Fruit fly (Drosophila melanogaster) whole organism, prepupa: Measurements from ENCODE around the gene zfh1.

Experiments used
- Blimp-1 ChIP-seq: fragments of 200-800 bp; sonication (Bioruptor generic); optimal IDR thresholded peaks from 3 replicates; lab custom pipeline; 2017; ENCODE audit warnings: missing biosample characterization, missing genetic modification characterization, mild to moderate bottlenecking, moderate library complexity, missing genetic modification reagents
- CG10631 ChIP-seq: fragments of 200-800 bp; sonication (Bioruptor generic); optimal IDR thresholded peaks from 2 replicates; lab custom pipeline; 2016; ENCODE audit warnings: missing biosample characterization, missing genetic modification characterization
- CG11294 ChIP-seq: fragments of 200-800 bp; sonication (Bioruptor generic); IDR thresholded peaks from 2 replicates; pipeline ENCODE4 v1.3.6; 2022; ENCODE audit warnings: missing biosample characterization, missing genetic modification characterization
- CG11902 ChIP-seq: fragments of 200-800 bp; sonication (Bioruptor generic); optimal IDR thresholded peaks from 3 replicates; lab custom pipeline; 2016; ENCODE audit warnings: missing biosample characterization, missing genetic modification characterization
- CG15336 ChIP-seq: fragments of 200-800 bp; sonication (Bioruptor generic); IDR thresholded peaks from 2 replicates; pipeline ENCODE4 v1.3.6; 2022; ENCODE audit warnings: missing biosample characterization, missing genetic modification characterization
- CG1621 ChIP-seq: fragments of 200-800 bp; sonication (Bioruptor generic); optimal IDR thresholded peaks from 3 replicates; lab custom pipeline; 2018; ENCODE audit warnings: missing biosample characterization, mild to moderate bottlenecking, missing genetic modification characterization
- CG16779 ChIP-seq: fragments of 200-800 bp; sonication (Bioruptor generic); optimal IDR thresholded peaks from 3 replicates; lab custom pipeline; 2017; ENCODE audit warnings: missing biosample characterization, mild to moderate bottlenecking, missing genetic modification characterization
- CG3032 ChIP-seq: fragments of 200-800 bp; optimal IDR thresholded peaks from 2 replicates; lab custom pipeline; 2019; ENCODE audit warnings: missing biosample characterization, mild to moderate bottlenecking, missing genetic modification characterization, moderate library complexity
- CG31627 ChIP-seq: fragments of 200-800 bp; sonication (Bioruptor generic); optimal IDR thresholded peaks from 3 replicates; lab custom pipeline; 2016; ENCODE audit warnings: missing biosample characterization, missing genetic modification characterization
- CG32006 ChIP-seq: fragments of 200-800 bp; sonication (Bioruptor generic); optimal IDR thresholded peaks from 3 replicates; lab custom pipeline; 2017; ENCODE audit warnings: missing biosample characterization, mild to moderate bottlenecking, missing genetic modification characterization
- CG34406 ChIP-seq: fragments of 200-800 bp; sonication (Bioruptor generic); optimal IDR thresholded peaks from 3 replicates; lab custom pipeline; 2016; ENCODE audit warnings: missing biosample characterization, missing genetic modification characterization
- CG3919 ChIP-seq: fragments of 200-800 bp; sonication (Bioruptor generic); optimal IDR thresholded peaks from 3 replicates; lab custom pipeline; 2016; ENCODE audit warnings: missing biosample characterization, missing genetic modification characterization
- CG6163 ChIP-seq: fragments of 200-800 bp; sonication (Bioruptor generic); IDR thresholded peaks from 3 replicates; pipeline ENCODE4 v1.3.6; 2022; ENCODE audit warnings: missing biosample characterization, missing genetic modification characterization
- CG6276 ChIP-seq: fragments of 200-800 bp; sonication (Bioruptor generic); optimal IDR thresholded peaks from 2 replicates; lab custom pipeline; 2017; ENCODE audit warnings: missing biosample characterization, mild to moderate bottlenecking, missing genetic modification characterization
- CG6792 ChIP-seq: fragments of 200-800 bp; sonication (Bioruptor generic); optimal IDR thresholded peaks from 3 replicates; lab custom pipeline; 2016; ENCODE audit warnings: missing biosample characterization, missing genetic modification characterization
- CG6808 ChIP-seq: fragments of 200-800 bp; sonication (Bioruptor generic); optimal IDR thresholded peaks from 3 replicates; lab custom pipeline; 2017; ENCODE audit warnings: missing biosample characterization, missing genetic modification characterization, mild to moderate bottlenecking, moderate library complexity, missing genetic modification reagents
- CG6854 ChIP-seq: fragments of 200-800 bp; sonication (Bioruptor generic); optimal IDR thresholded peaks from 2 replicates; lab custom pipeline; 2017; ENCODE audit warnings: missing biosample characterization, mild to moderate bottlenecking, missing genetic modification characterization
- CG8119 ChIP-seq: fragments of 200-800 bp; sonication (Bioruptor generic); IDR thresholded peaks from 3 replicates; pipeline ENCODE4 v1.3.6; 2022; ENCODE audit warnings: missing biosample characterization, missing genetic modification characterization
- CG8632 ChIP-seq: fragments of 200-800 bp; sonication (Bioruptor generic); optimal IDR thresholded peaks from 3 replicates; lab custom pipeline; 2016; ENCODE audit warnings: missing biosample characterization, missing genetic modification characterization
- Eip75B ChIP-seq: fragments of 200-800 bp; sonication (Bioruptor generic); optimal IDR thresholded peaks from 3 replicates; lab custom pipeline; 2016; ENCODE audit warnings: missing biosample characterization, missing genetic modification characterization
- Eip78C ChIP-seq: fragments of 200-800 bp; sonication (Bioruptor generic); peaks from one replicate; lab custom pipeline; 2016; ENCODE audit warnings: missing biosample characterization, missing genetic modification characterization
- Eip93F ChIP-seq: fragments of 200-800 bp; sonication (Bioruptor generic); optimal IDR thresholded peaks from 2 replicates; lab custom pipeline; 2016; ENCODE audit warnings: missing biosample characterization, mild to moderate bottlenecking, missing genetic modification characterization
- Ets21C ChIP-seq: fragments of 200-800 bp; sonication (Bioruptor generic); optimal IDR thresholded peaks from 3 replicates; lab custom pipeline; 2016; ENCODE audit warnings: missing biosample characterization, missing genetic modification characterization
- Ets96B ChIP-seq: fragments of 200-800 bp; optimal IDR thresholded peaks from 2 replicates; lab custom pipeline; 2019; ENCODE audit warnings: missing biosample characterization, mild to moderate bottlenecking, missing genetic modification characterization, moderate library complexity
- Gug ChIP-seq: fragments of 200-800 bp; sonication (Bioruptor generic); IDR thresholded peaks from 2 replicates; pipeline ENCODE4 v1.3.6; 2022; ENCODE audit warnings: missing biosample characterization, missing genetic modification characterization
- Hr4 ChIP-seq: fragments of 200-800 bp; sonication (Bioruptor generic); optimal IDR thresholded peaks from 3 replicates; lab custom pipeline; 2016; ENCODE audit warnings: missing biosample characterization, missing genetic modification characterization
- Lpt ChIP-seq: fragments of 200-800 bp; sonication (Bioruptor generic); optimal IDR thresholded peaks from 3 replicates; lab custom pipeline; 2016; ENCODE audit warnings: missing biosample characterization, missing genetic modification characterization
- Met ChIP-seq: fragments of 200-800 bp; sonication (Bioruptor generic); optimal IDR thresholded peaks from 3 replicates; lab custom pipeline; 2016; ENCODE audit warnings: missing biosample characterization, missing genetic modification characterization
- Sox14 ChIP-seq: fragments of 200-800 bp; sonication (Bioruptor generic); optimal IDR thresholded peaks from 3 replicates; lab custom pipeline; 2016; ENCODE audit warnings: missing biosample characterization, missing genetic modification characterization
- achi ChIP-seq: fragments of 200-800 bp; sonication (Bioruptor generic); optimal IDR thresholded peaks from 3 replicates; lab custom pipeline; 2016; ENCODE audit warnings: missing biosample characterization, missing genetic modification characterization
- acj6 ChIP-seq: fragments of 200-800 bp; sonication (Bioruptor generic); optimal IDR thresholded peaks from 3 replicates; lab custom pipeline; 2016; ENCODE audit warnings: missing biosample characterization, missing genetic modification characterization
- cyc ChIP-seq: fragments of 200-800 bp; sonication (Bioruptor generic); optimal IDR thresholded peaks from 3 replicates; lab custom pipeline; 2016; ENCODE audit warnings: missing biosample characterization, missing genetic modification characterization
- dac ChIP-seq: fragments of 200-800 bp; sonication (Bioruptor generic); optimal IDR thresholded peaks from 2 replicates; lab custom pipeline; 2017; ENCODE audit warnings: missing biosample characterization, mild to moderate bottlenecking, missing genetic modification characterization
- dsx ChIP-seq: fragments of 200-800 bp; optimal IDR thresholded peaks from 3 replicates; lab custom pipeline; 2019; ENCODE audit warnings: missing biosample characterization, mild to moderate bottlenecking, missing genetic modification characterization, moderate library complexity; ENCODE audit not compliant: poor library complexity, severe bottlenecking
- eg ChIP-seq: fragments of 200-800 bp; sonication (Bioruptor generic); IDR thresholded peaks from 3 replicates; pipeline ENCODE4 v1.3.6; 2022; ENCODE audit warnings: missing biosample characterization, missing genetic modification characterization
- esn ChIP-seq: fragments of 200-800 bp; sonication (Bioruptor generic); optimal IDR thresholded peaks from 2 replicates; lab custom pipeline; 2016; ENCODE audit warnings: missing biosample characterization, mild to moderate bottlenecking, missing genetic modification characterization, moderate library complexity
- fd59A ChIP-seq: fragments of 200-800 bp; sonication (Bioruptor generic); optimal IDR thresholded peaks from 2 replicates; lab custom pipeline; 2017; ENCODE audit warnings: missing biosample characterization, mild to moderate bottlenecking, missing genetic modification characterization, missing genetic modification reagents
- fd85E ChIP-seq: fragments of 200-800 bp; sonication (Bioruptor generic); optimal IDR thresholded peaks from 3 replicates; lab custom pipeline; 2016; ENCODE audit warnings: missing biosample characterization, missing genetic modification characterization
- net ChIP-seq: fragments of 200-800 bp; sonication (Bioruptor generic); optimal IDR thresholded peaks from 3 replicates; lab custom pipeline; 2016; ENCODE audit warnings: missing biosample characterization, missing genetic modification characterization
- pdm3 ChIP-seq: fragments of 200-800 bp; sonication (Bioruptor generic); optimal IDR thresholded peaks from 3 replicates; lab custom pipeline; 2016; ENCODE audit warnings: missing biosample characterization, missing genetic modification characterization
- salr ChIP-seq, 2 experiments: fragments of 200-800 bp; sonication (Bioruptor generic); optimal IDR thresholded peaks; 3 replicates each; lab custom pipeline; 2016 to 2018; ENCODE audit warnings: missing biosample characterization in 2 of 2, missing genetic modification characterization in 2 of 2, mild to moderate bottlenecking in 1 of 2
- spab ChIP-seq: fragments of 200-800 bp; sonication (Bioruptor generic); optimal IDR thresholded peaks from 2 replicates; lab custom pipeline; 2017; ENCODE audit warnings: missing biosample characterization, mild to moderate bottlenecking, missing genetic modification characterization, missing genetic modification reagents
- ss ChIP-seq, 2 experiments: fragments of 200-800 bp; sonication (Bioruptor generic); optimal IDR thresholded peaks; 2 replicates in 1 of 2; 3 replicates in 1 of 2; lab custom pipeline; 2017 to 2018; ENCODE audit warnings: mild to moderate bottlenecking in 2 of 2, missing biosample characterization in 2 of 2, missing genetic modification characterization in 2 of 2, moderate library complexity in 1 of 2
- svp ChIP-seq: fragments of 200-800 bp; sonication (Bioruptor generic); peaks from one replicate; lab custom pipeline; 2016; ENCODE audit warnings: missing biosample characterization, missing genetic modification characterization

Gene zfh1

DNA sequence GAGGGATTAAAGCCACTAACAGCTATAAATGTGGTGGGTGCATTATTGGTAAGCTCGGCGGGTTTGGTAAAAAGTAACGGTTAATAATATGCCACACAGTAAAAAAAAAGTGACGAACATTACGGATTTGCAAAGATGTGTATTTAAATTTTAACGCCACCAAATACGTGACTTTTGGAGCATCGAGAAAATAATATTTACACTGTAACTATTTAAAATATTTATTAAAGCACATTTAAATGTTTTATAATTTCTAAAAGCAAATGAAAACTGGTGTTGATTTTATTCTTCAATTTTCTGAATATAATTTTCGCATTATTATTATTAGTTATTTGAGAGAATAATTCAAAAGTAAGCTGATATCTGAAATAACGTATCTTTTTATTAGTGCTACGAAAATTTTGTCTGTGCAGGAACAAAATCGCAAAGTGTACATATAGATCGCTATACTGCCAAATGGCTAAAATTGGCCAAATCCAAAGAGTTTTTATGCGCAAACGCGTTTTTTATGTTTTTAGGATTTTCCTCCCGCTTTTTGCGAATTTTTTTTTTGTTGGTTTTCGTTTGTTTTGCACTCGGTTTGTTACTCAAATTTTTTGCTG, 62.8 kb downstream of the zfh1 start (continued):
- TF ChIP-seq fd59A (no peak), eg (0 out of 3 replicates have a peak, but pooled peaks have one; percentile 45), dsx (GFP tag; lab: Kevin White, UChicago) (no peak), Sox14 (GFP tag; lab: Kevin White, UChicago) (no peak), spab (GFP tag; lab: Kevin White, UChicago) (no peak), CG6276 (GFP tag; lab: Kevin White, UChicago) (peak; percentile 15), dac (no peak), CG6792 (GFP tag; lab: Kevin White, UChicago) (no peak), CG3919 (no peak), CG11902 (no peak), Eip93F (GFP tag; lab: Kevin White, UChicago) (no peak), Lpt (no peak), CG31627 (GFP tag; lab: Kevin White, UChicago) (no peak), CG3032 (no peak), CG8632 (GFP tag; lab: Kevin White, UChicago) (no peak), CG6854 (GFP tag; lab: Kevin White, UChicago) (no peak), Blimp-1 (GFP tag; lab: Kevin White, UChicago) (no peak), CG10631 (GFP tag; lab: Kevin White, UChicago) (no peak), salr (GFP tag; optimal IDR thresholded peaks at IDR 0.05; lab: Kevin White, UChicago) (peak in 1 of 2 experiments; percentile 47)

- TF ChIP-seq CG6276 (GFP tag; lab: Kevin White, UChicago) (no peak), net (no peak), esn (GFP tag; lab: Kevin White, UChicago) (no peak), CG32006 (GFP tag; lab: Kevin White, UChicago) (no peak), spab (GFP tag; lab: Kevin White, UChicago) (no peak), CG15336 (GFP tag; lab: Robert Waterston, UW) (no peak), Met (no peak), fd85E (no peak), Ets21C (GFP tag; lab: Kevin White, UChicago) (no peak), achi (GFP tag; lab: Kevin White, UChicago) (no peak), Eip75B (GFP tag; lab: Kevin White, UChicago) (no peak), CG3919 (no peak), CG34406 (no peak), CG16779 (no peak), CG31627 (GFP tag; lab: Kevin White, UChicago) (no peak), CG8119 (GFP tag; lab: Robert Waterston, UW) (no peak)
These were observed 66.4 kb downstream of the zfh1 start for dm6 chr3R:30832130-30832529.

dm6 chr3R:30833078-30833477, 67.4 kb downstream of the zfh1 start:
- TF ChIP-seq ss (GFP tag; optimal IDR thresholded peaks at IDR 0.05; lab: Kevin White, UChicago) = no peak
- TF ChIP-seq CG15336 (GFP tag; lab: Robert Waterston, UW) = peak; percentile 79
- peak; percentile 58; the same call in 2 of the 3 replicates for TF ChIP-seq CG8119 (GFP tag; lab: Robert Waterston, UW)
- peak; percentile 76 for TF ChIP-seq eg
- peak; percentile 36 for TF ChIP-seq esn (GFP tag; lab: Kevin White, UChicago)
- peak; percentile 26 for TF ChIP-seq Met
- TF ChIP-seq svp (GFP tag; lab: Kevin White, UChicago) = peak; percentile 34
- TF ChIP-seq Ets21C (GFP tag; lab: Kevin White, UChicago) = no peak
- TF ChIP-seq CG31627 (GFP tag; lab: Kevin White, UChicago) = no peak
- TF ChIP-seq Gug (GFP tag; lab: Robert Waterston, UW) = peak; percentile 42
- TF ChIP-seq dac = no peak
- TF ChIP-seq CG6276 (GFP tag; lab: Kevin White, UChicago) = peak; percentile 55
- no peak for TF ChIP-seq CG1621 (tag; lab: Kevin White, UChicago)
- peak; percentile 30 for TF ChIP-seq CG3032
- no peak for TF ChIP-seq cyc (GFP tag; lab: Kevin White, UChicago)
- TF ChIP-seq Ets96B (tag; lab: Kevin White, UChicago) = peak; percentile 14
- peak; percentile 36; the same call in 1 of the 2 replicates for TF ChIP-seq CG11294 (GFP tag; lab: Robert Waterston, UW)
- peak; percentile 11 for TF ChIP-seq spab (GFP tag; lab: Kevin White, UChicago)
- TF ChIP-seq achi (GFP tag; lab: Kevin White, UChicago) = peak; percentile 45
- no peak for TF ChIP-seq CG6808 (GFP tag; lab: Kevin White, UChicago)
- peak; percentile 23 for TF ChIP-seq Lpt
- peak; percentile 5 for TF ChIP-seq Hr4 (GFP tag; lab: Kevin White, UChicago)
- peak; percentile 68 for TF ChIP-seq Eip78C (GFP tag; lab: Kevin White, UChicago)
- TF ChIP-seq pdm3 (GFP tag; lab: Kevin White, UChicago) = peak; percentile 34
- TF ChIP-seq Eip75B (GFP tag; lab: Kevin White, UChicago) = no peak
- peak in 1 of 2 experiments; percentile 53 for TF ChIP-seq salr (GFP tag; optimal IDR thresholded peaks at IDR 0.05; lab: Kevin White, UChicago)
- no peak for TF ChIP-seq Blimp-1 (GFP tag; lab: Kevin White, UChicago)
- peak; percentile 42 for TF ChIP-seq CG3919
- TF ChIP-seq Sox14 (GFP tag; lab: Kevin White, UChicago) = peak; percentile 4
- no peak for TF ChIP-seq CG6792 (GFP tag; lab: Kevin White, UChicago)
- TF ChIP-seq CG6163 (GFP tag; lab: Robert Waterston, UW) = peak; percentile 74
- peak; percentile 61 for TF ChIP-seq CG32006 (GFP tag; lab: Kevin White, UChicago)
- TF ChIP-seq acj6 (GFP tag; lab: Kevin White, UChicago) = peak; percentile 48
- peak; percentile 69 for TF ChIP-seq CG10631 (GFP tag; lab: Kevin White, UChicago)
